Worm (Caenorhabditis elegans) whole organism, L4 larva: Measurements from ENCODE around the gene F34H10.3.

Experiments used
- F10B5.3 ChIP-seq: sonication (generic microtip); optimal IDR thresholded peaks from 2 replicates; lab custom pipeline; 2016; ENCODE audit warnings: mild to moderate bottlenecking, missing genetic modification characterization, missing compliant biosample characterization
- F44E2.7 ChIP-seq: fragments of 200-800 bp; sonication (Bioruptor generic); IDR thresholded peaks from 2 replicates; pipeline ENCODE4 v2.1.2; 2022; ENCODE audit warnings: missing genetic modification characterization, missing compliant biosample characterization
- R02D3.7 ChIP-seq: fragments of 150-350 bp; sonication (generic microtip); optimal IDR thresholded peaks from 3 replicates; lab custom pipeline; 2014; ENCODE audit warnings: missing biosample characterization, missing genetic modification characterization
- T26A8.4 ChIP-seq: fragments of 200-800 bp; sonication (Bioruptor generic); IDR thresholded peaks from 2 replicates; pipeline ENCODE4 v1.3.6; 2022; ENCODE audit warnings: missing genetic modification characterization, missing compliant biosample characterization
- ZK337.2 ChIP-seq: fragments of 200-800 bp; sonication (Bioruptor generic); IDR thresholded peaks from 2 replicates; pipeline ENCODE4 v1.3.6; 2022; ENCODE audit warnings: missing genetic modification reagents, missing genetic modification characterization, missing compliant biosample characterization
- ZK546.5 ChIP-seq, 2 experiments: sonication (generic microtip); optimal IDR thresholded peaks; 2 replicates each; lab custom pipeline; 2017; ENCODE audit warnings: missing biosample characterization in 2 of 2, missing genetic modification characterization in 2 of 2
- aha-1 ChIP-seq: fragments of 150-350 bp; peaks from one replicate; lab custom pipeline; 2014; ENCODE audit warnings: missing biosample characterization, missing genetic modification characterization
- arid-1 ChIP-seq: fragments of 200-800 bp; sonication (Bioruptor generic); conservative IDR thresholded peaks from 2 replicates; pipeline ENCODE4 v1.3.6; 2022; ENCODE audit warnings: missing genetic modification reagents, missing genetic modification characterization, missing compliant biosample characterization
- ceh-44 ChIP-seq: fragments of 200-800 bp; sonication (Bioruptor generic); IDR thresholded peaks from 2 replicates; pipeline ENCODE4 v1.3.6; 2022; ENCODE audit warnings: missing genetic modification reagents, missing genetic modification characterization, missing compliant biosample characterization
- ces-1 ChIP-seq: fragments of 150-350 bp; sonication (generic microtip); optimal IDR thresholded peaks from 4 replicates; lab custom pipeline; 2014; ENCODE audit warnings: missing biosample characterization, missing genetic modification reagents, missing genetic modification characterization
- cey-2 ChIP-seq: sonication (generic microtip); optimal IDR thresholded peaks from 3 replicates; lab custom pipeline; 2017; ENCODE audit warnings: missing genetic modification characterization, mild to moderate bottlenecking, missing compliant biosample characterization, antibody characterized with exemption, borderline replicate concordance; ENCODE audit not compliant: insufficient read depth
- daf-16 ChIP-seq, 3 experiments: sonication (generic microtip); optimal IDR thresholded peaks; 2 replicates each; lab custom pipeline; 2016 to 2017; ENCODE audit warnings: missing genetic modification characterization in 3 of 3, missing genetic modification reagents in 3 of 3, mild to moderate bottlenecking in 2 of 3, missing compliant biosample characterization in 2 of 3, missing biosample characterization in 1 of 3, moderate library complexity in 1 of 3
- dmd-6 ChIP-seq: fragments of 200-800 bp; sonication (Bioruptor generic); IDR thresholded peaks from 2 replicates; pipeline ENCODE4 v1.3.6; 2022; ENCODE audit warnings: missing genetic modification reagents, missing genetic modification characterization, missing compliant biosample characterization
- dve-1 ChIP-seq: sonication (generic microtip); optimal IDR thresholded peaks from 2 replicates; lab custom pipeline; 2017; ENCODE audit warnings: antibody characterized with exemption, mild to moderate bottlenecking, missing genetic modification characterization, missing compliant biosample characterization; ENCODE audit not compliant: insufficient read depth
- fkh-10 ChIP-seq: fragments of 150-350 bp; optimal IDR thresholded peaks from 2 replicates; lab custom pipeline; 2014; ENCODE audit warnings: missing biosample characterization, missing genetic modification reagents, missing genetic modification characterization
- gei-8 ChIP-seq: fragments of 200-800 bp; sonication (Bioruptor generic); optimal IDR thresholded peaks from 2 replicates; lab custom pipeline; 2018; ENCODE audit warnings: mild to moderate bottlenecking, missing genetic modification characterization, missing compliant biosample characterization
- hlh-11 ChIP-seq: fragments of 200-800 bp; sonication (Bioruptor generic); optimal IDR thresholded peaks from 2 replicates; lab custom pipeline; 2018; ENCODE audit warnings: mild to moderate bottlenecking, missing genetic modification characterization, missing compliant biosample characterization
- hlh-30 ChIP-seq: sonication (generic microtip); optimal IDR thresholded peaks from 2 replicates; lab custom pipeline; 2017; ENCODE audit warnings: antibody characterized with exemption, mild to moderate bottlenecking, missing genetic modification characterization, missing compliant biosample characterization; ENCODE audit not compliant: insufficient read depth
- lin-15B ChIP-seq: fragments of 150-350 bp; sonication (generic microtip); optimal IDR thresholded peaks from 3 replicates; lab custom pipeline; 2014; ENCODE audit warnings: missing biosample characterization, missing genetic modification characterization
- lin-39 ChIP-seq: fragments of 150-350 bp; optimal IDR thresholded peaks from 2 replicates; lab custom pipeline; 2014; ENCODE audit warnings: missing biosample characterization, missing genetic modification reagents, missing genetic modification characterization
- mdt-29 ChIP-seq: fragments of 200-800 bp; sonication (Bioruptor generic); IDR thresholded peaks from 2 replicates; pipeline ENCODE4 v1.3.6; 2022; ENCODE audit warnings: missing genetic modification reagents, missing genetic modification characterization, missing compliant biosample characterization
- mes-2 ChIP-seq: sonication (generic microtip); optimal IDR thresholded peaks from 2 replicates; lab custom pipeline; 2016; ENCODE audit warnings: missing genotype, mild to moderate bottlenecking, missing genetic modification characterization, missing compliant biosample characterization; ENCODE audit not compliant: poor library complexity, severe bottlenecking
- nhr-10 ChIP-seq: fragments of 150-350 bp; optimal IDR thresholded peaks from 2 replicates; lab custom pipeline; 2014; ENCODE audit warnings: missing biosample characterization, missing genetic modification characterization
- nhr-102 ChIP-seq: sonication (generic microtip); optimal IDR thresholded peaks from 2 replicates; lab custom pipeline; 2016; ENCODE audit warnings: mild to moderate bottlenecking, missing genetic modification characterization, moderate library complexity, missing compliant biosample characterization
- nhr-111 ChIP-seq: fragments of 200-800 bp; sonication (Bioruptor generic); optimal IDR thresholded peaks from 2 replicates; lab custom pipeline; 2018; ENCODE audit warnings: mild to moderate bottlenecking, missing genetic modification characterization, missing compliant biosample characterization
- nhr-28 ChIP-seq: fragments of 150-350 bp; optimal IDR thresholded peaks from 2 replicates; lab custom pipeline; 2014; ENCODE audit warnings: missing biosample characterization, missing genetic modification characterization
- nhr-48 ChIP-seq: sonication (generic microtip); optimal IDR thresholded peaks from 2 replicates; lab custom pipeline; 2016; ENCODE audit warnings: mild to moderate bottlenecking, missing genetic modification characterization, missing compliant biosample characterization
- php-3 ChIP-seq: fragments of 200-800 bp; sonication (Bioruptor generic); IDR thresholded peaks from 2 replicates; pipeline ENCODE4 v1.3.6; 2022; ENCODE audit warnings: missing genetic modification reagents, missing genetic modification characterization, missing compliant biosample characterization
- pqm-1 ChIP-seq: sonication (generic microtip); optimal IDR thresholded peaks from 2 replicates; lab custom pipeline; 2017; ENCODE audit warnings: missing biosample characterization, missing genetic modification characterization
- rbr-2 ChIP-seq: sonication (generic microtip); optimal IDR thresholded peaks from 2 replicates; lab custom pipeline; 2016; ENCODE audit warnings: missing genotype, missing genetic modification characterization, missing compliant biosample characterization
- set-16 ChIP-seq: fragments of 200-800 bp; sonication (Bioruptor generic); IDR thresholded peaks from 2 replicates; pipeline ENCODE4 v1.3.6; 2022; ENCODE audit warnings: missing genetic modification reagents, missing genetic modification characterization, missing compliant biosample characterization
- snpc-4 ChIP-seq: fragments of 150-350 bp; optimal IDR thresholded peaks from 2 replicates; lab custom pipeline; 2014; ENCODE audit warnings: missing biosample characterization, missing genetic modification characterization
- spr-1 ChIP-seq: sonication (generic microtip); optimal IDR thresholded peaks from 2 replicates; lab custom pipeline; 2016; ENCODE audit warnings: mild to moderate bottlenecking, missing genetic modification characterization, missing compliant biosample characterization
- tag-97 ChIP-seq: fragments of 200-800 bp; sonication (Bioruptor generic); IDR thresholded peaks from 2 replicates; pipeline ENCODE4 v1.3.6; 2022; ENCODE audit warnings: missing genetic modification characterization, missing compliant biosample characterization
- unc-130 ChIP-seq: sonication (generic microtip); optimal IDR thresholded peaks from 2 replicates; lab custom pipeline; 2016; ENCODE audit warnings: missing genetic modification reagents, missing genetic modification characterization, missing compliant biosample characterization
- unc-62 ChIP-seq, 3 experiments: fragments of 150-350 bp in 1 of 3; sonication (generic microtip); optimal IDR thresholded peaks in 2 of 3; peaks in 1 of 3; 1 replicate in 1 of 3; 2 replicates in 2 of 3; lab custom pipeline; 2014 to 2017; ENCODE audit warnings: missing biosample characterization in 3 of 3, missing genetic modification characterization in 3 of 3, missing genetic modification reagents in 3 of 3, missing genotype in 1 of 3
- vab-7 ChIP-seq: fragments of 200-800 bp; sonication (Bioruptor generic); IDR thresholded peaks from 2 replicates; pipeline ENCODE4 v1.3.6; 2022; ENCODE audit warnings: missing genetic modification reagents, missing genetic modification characterization, missing compliant biosample characterization
- zag-1 ChIP-seq: fragments of 150-350 bp; optimal IDR thresholded peaks from 2 replicates; lab custom pipeline; 2014; ENCODE audit warnings: missing biosample characterization, missing genetic modification characterization
- ztf-7 ChIP-seq: fragments of 150-350 bp; optimal IDR thresholded peaks from 2 replicates; lab custom pipeline; 2014; ENCODE audit warnings: missing biosample characterization, missing genetic modification characterization

F34H10.3 gene

DNA sequence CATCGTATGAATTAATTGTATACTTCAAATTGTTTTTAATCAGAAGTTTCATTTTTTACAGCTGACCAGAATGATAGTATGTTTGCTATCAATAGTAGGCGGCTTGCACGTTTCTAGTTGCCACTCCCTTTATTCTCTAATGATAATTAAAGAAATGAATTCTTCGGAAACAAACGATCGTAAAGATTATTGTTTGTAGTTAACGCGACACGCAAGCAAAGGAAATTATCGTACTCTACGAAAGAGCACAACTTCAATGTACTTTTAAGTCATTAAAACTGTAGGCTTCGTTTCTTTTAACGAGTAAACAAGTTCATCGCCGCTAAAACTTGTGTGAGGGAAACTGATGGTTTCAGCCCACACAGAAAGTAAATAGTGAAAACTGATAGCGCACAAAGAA, 44.6 kb upstream of the F34H10.3 start (continued):
- no peak for TF ChIP-seq ces-1 (GFP tag; lab: Kevin White, UChicago)
- TF ChIP-seq snpc-4 (tag; lab: Kevin White, UChicago): no peak
- no peak for TF ChIP-seq cey-2 (tag; lab: Kevin White, UChicago)
- TF ChIP-seq nhr-111 (GFP tag; lab: Kevin White, UChicago): no peak
- TF ChIP-seq ceh-44: no peak
- TF ChIP-seq nhr-10: peak; percentile 23
- TF ChIP-seq rbr-2: no peak
- no peak for TF ChIP-seq gei-8 (GFP tag; lab: Kevin White, UChicago)
- no peak for TF ChIP-seq R02D3.7 (tag; lab: Kevin White, UChicago)
- TF ChIP-seq dmd-6: 0 out of 2 replicates have a peak, but pooled peaks have one; percentile 15
- TF ChIP-seq mes-2: no peak
- TF ChIP-seq nhr-28 (tag; lab: Kevin White, UChicago): peak; percentile 90
- TF ChIP-seq lin-39 (tag; lab: Kevin White, UChicago): no peak
- TF ChIP-seq php-3: peak; percentile 77; the same call in 1 of the 2 replicates
- TF ChIP-seq ZK546.5 (tag; optimal IDR thresholded peaks at IDR 0.05; lab: Kevin White, UChicago): no peak
- TF ChIP-seq fkh-10 (GFP tag; lab: Kevin White, UChicago): no peak
- TF ChIP-seq zag-1 (tag; lab: Kevin White, UChicago): no peak
- no peak for TF ChIP-seq arid-1 (GFP tag; lab: Robert Waterston, UW)
- no peak for TF ChIP-seq lin-15B

DNA sequence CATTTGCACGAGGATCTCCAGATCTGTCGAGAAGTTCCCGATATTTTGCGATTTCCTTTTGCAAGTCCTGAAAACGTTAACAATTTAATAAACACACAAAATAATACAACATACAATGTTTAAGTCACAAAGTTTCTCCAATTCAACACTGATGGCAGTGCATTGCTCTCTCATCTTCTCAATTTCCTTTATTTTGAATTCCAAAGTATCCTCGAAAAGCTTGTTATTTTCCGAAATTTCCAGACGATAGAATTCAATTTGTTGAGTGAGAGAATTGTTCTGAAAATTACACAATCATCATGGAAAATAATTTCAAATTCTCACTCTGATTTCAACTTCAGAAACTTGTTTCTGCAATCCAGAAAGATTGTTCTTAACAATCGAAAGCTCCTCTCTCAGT, 43.1 kb upstream of the F34H10.3 start:
- TF ChIP-seq ceh-44 (no peak), F44E2.7 (GFP tag; lab: Robert Waterston, UW) (no peak), pqm-1 (tag; lab: Kevin White, UChicago) (no peak), unc-62 (GFP tag; optimal IDR thresholded peaks at IDR 0.05 in 1 of 2; lab: Kevin White, UChicago) (peak in 1 of 2 experiments; percentile 91), unc-62 (tag; optimal IDR thresholded peaks at IDR 0.05; lab: Kevin White, UChicago) (no peak), cey-2 (tag; lab: Kevin White, UChicago) (no peak), mdt-29 (GFP tag; lab: Robert Waterston, UW) (no peak), spr-1 (no peak), zag-1 (tag; lab: Kevin White, UChicago) (no peak), ztf-7 (tag; lab: Kevin White, UChicago) (no peak), nhr-102 (tag; lab: Kevin White, UChicago) (no peak), tag-97 (GFP tag; lab: Robert Waterston, UW) (0 out of 2 replicates have a peak, but pooled peaks have one; percentile 54), ces-1 (GFP tag; lab: Kevin White, UChicago) (no peak), nhr-48 (tag; lab: Kevin White, UChicago) (no peak), ZK337.2 (no peak), F10B5.3 (tag; lab: Kevin White, UChicago) (no peak), php-3 (no peak), hlh-30 (no peak)

DNA sequence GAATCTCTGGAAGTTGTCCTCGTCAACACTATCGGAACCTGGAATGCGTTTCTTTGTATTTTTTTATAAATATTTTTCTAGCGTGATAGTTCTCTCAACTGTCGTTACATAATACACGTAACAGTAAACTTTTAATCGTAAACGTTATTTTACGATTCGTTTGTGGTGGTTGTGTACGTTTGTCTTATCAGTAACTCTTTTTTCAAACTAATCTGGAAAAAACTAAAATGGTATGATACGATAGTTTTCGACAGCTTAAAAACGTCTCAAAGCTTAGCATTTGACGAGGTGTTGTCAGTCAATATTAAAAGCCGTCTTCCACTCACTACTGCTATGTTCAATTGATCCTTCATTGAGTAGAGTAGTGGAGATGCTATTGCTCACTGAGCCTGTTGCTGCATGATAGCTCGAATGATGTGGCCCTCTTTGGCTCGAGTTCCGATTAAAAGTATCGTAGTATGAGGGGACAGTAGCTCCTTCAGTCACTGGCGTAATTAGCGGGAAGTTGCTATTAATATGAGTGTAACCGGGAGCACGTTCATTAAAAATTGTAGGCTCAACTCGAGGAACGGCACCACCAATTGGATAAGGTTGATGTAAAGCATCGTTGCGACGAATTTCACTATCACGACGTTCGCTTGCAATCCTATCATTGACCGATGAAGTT, 42.1 kb upstream of the F34H10.3 start:
- TF ChIP-seq aha-1 (tag; lab: Kevin White, UChicago) (peak; percentile 95), unc-130 (GFP tag; lab: Kevin White, UChicago) (no peak), hlh-11 (tag; lab: Kevin White, UChicago) (peak; percentile 22), nhr-28 (tag; lab: Kevin White, UChicago) (peak; percentile 42), dve-1 (peak; percentile 59), vab-7 (GFP tag; lab: Robert Waterston, UW) (no peak), lin-15B (no peak), T26A8.4 (GFP tag; lab: Robert Waterston, UW) (peak; percentile 28; the same call in 1 of the 2 replicates), dmd-6 (peak; percentile 29; the same call in 1 of the 2 replicates), daf-16 (GFP tag; optimal IDR thresholded peaks at IDR 0.05; lab: Kevin White, UChicago) (no peak), daf-16 (tag; optimal IDR thresholded peaks at IDR 0.05; lab: Kevin White, UChicago) (peak; percentile 93), set-16 (GFP tag; lab: Robert Waterston, UW) (no peak), unc-62 (GFP tag; optimal IDR thresholded peaks at IDR 0.05 in 1 of 2; lab: Kevin White, UChicago) (peak in 1 of 2 experiments; percentile 27), unc-62 (tag; optimal IDR thresholded peaks at IDR 0.05; lab: Kevin White, UChicago) (no peak), pqm-1 (tag; lab: Kevin White, UChicago) (peak; percentile 64), php-3 (peak; percentile 50; the same call in 1 of the 2 replicates)
